In the genomic region with DNA sequence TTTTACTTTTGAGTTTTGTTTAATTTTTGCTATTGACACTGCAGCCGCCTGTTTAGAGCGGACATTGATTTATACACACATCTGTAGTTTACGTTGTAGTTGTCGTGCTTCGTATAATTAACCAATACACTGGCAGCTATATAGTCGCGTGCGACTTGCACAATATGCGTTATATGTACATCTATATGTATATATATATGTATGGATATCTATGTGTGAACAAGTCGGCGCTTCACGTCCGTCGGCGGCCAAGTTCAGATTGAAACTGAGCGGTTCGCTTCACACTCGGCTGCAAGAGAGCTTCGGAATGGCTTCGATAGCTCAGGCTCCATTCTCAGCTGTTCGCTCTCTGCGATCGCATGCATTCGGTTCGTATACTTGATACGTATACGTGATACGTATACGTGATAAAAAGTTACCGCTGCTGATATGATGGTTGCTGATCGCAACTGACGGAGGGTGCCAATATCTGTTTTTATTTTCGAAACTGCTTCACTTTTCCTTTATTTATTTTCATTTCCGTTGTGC, we compare ENCODE assay signal across 2 fruit fly cellular contexts.
TF ChIP-seq lines count a peak whose summit lies in the region.

No protein-coding gene starts in this region.

TF ChIP-seq in whole organism, embryonic, 481 proteins besides CTCF, POLR2A, EP300 and RAD21 (continued from another document and continues in another):
- no peak for TF ChIP-seq wek (GFP tag; optimal IDR thresholded peaks at IDR 0.05; lab: Kevin White, UChicago)
- no peak for TF ChIP-seq psq (GFP tag; optimal IDR thresholded peaks at IDR 0.05; lab: Kevin White, UChicago)
- peak; percentile 73 for TF ChIP-seq cwo (GFP tag; optimal IDR thresholded peaks at IDR 0.05; lab: Kevin White, UChicago)
- TF ChIP-seq CG4404 (GFP tag; IDR thresholded peaks at IDR 0.05; lab: Robert Waterston, UW) = no peak
- no peak for TF ChIP-seq Stat92E (GFP tag; optimal IDR thresholded peaks at IDR 0.05; lab: Kevin White, UChicago)
- peak; percentile 38 for TF ChIP-seq CG15269 (tag; optimal IDR thresholded peaks at IDR 0.05; lab: Kevin White, UChicago)
- peak; percentile 46 for TF ChIP-seq abd-A (tag; optimal IDR thresholded peaks at IDR 0.05; lab: Kevin White, UChicago)
- TF ChIP-seq az2 (GFP tag; optimal IDR thresholded peaks at IDR 0.05; lab: Kevin White, UChicago) = no peak
- no peak for TF ChIP-seq Scr (GFP tag; IDR thresholded peaks at IDR 0.05; lab: Robert Waterston, UW; ENCODE audit: partially characterized antibody)
- no peak; the same call in 2 of the 3 replicates for TF ChIP-seq H15 (GFP tag; IDR thresholded peaks at IDR 0.05; lab: Robert Waterston, UW)
- peak; percentile 40 for TF ChIP-seq CG5180 (GFP tag; optimal IDR thresholded peaks at IDR 0.05; lab: Kevin White, UChicago)
- TF ChIP-seq CG31441 (GFP tag; IDR thresholded peaks at IDR 0.05; lab: Robert Waterston, UW) = no peak
- TF ChIP-seq Camta (GFP tag; optimal IDR thresholded peaks at IDR 0.05; lab: Kevin White, UChicago) = no peak
- TF ChIP-seq sna (GFP tag; IDR thresholded peaks at IDR 0.05; lab: Robert Waterston, UW; ENCODE audit: partially characterized antibody) = peak; percentile 48; the same call in 1 of the 2 replicates
- TF ChIP-seq vfl (GFP tag; optimal IDR thresholded peaks at IDR 0.05; lab: Kevin White, UChicago) = no peak
- peak; percentile 83 for TF ChIP-seq nom (GFP tag; optimal IDR thresholded peaks at IDR 0.05; lab: Kevin White, UChicago)
- no peak for TF ChIP-seq kni (GFP tag; optimal IDR thresholded peaks at IDR 0.05; lab: Kevin White, UChicago)
- TF ChIP-seq E2f2 (GFP tag; IDR thresholded peaks at IDR 0.05; lab: Robert Waterston, UW) = no peak
- TF ChIP-seq HmgZ (tag; optimal IDR thresholded peaks at IDR 0.05; lab: Kevin White, UChicago) = peak; percentile 21
- TF ChIP-seq otp (GFP tag; IDR thresholded peaks at IDR 0.05; lab: Robert Waterston, UW) = peak; percentile 40; the same call in 1 of the 3 replicates
- no peak for TF ChIP-seq D19B (GFP tag; optimal IDR thresholded peaks at IDR 0.05; lab: Kevin White, UChicago)
- TF ChIP-seq maf-S (GFP tag; optimal IDR thresholded peaks at IDR 0.05; lab: Kevin White, UChicago) = no peak
- no peak for TF ChIP-seq crp (GFP tag; optimal IDR thresholded peaks at IDR 0.05; lab: Kevin White, UChicago)
- no peak for TF ChIP-seq Abd-B (GFP tag; optimal IDR thresholded peaks at IDR 0.05; lab: Kevin White, UChicago)
- TF ChIP-seq run (tag; optimal IDR thresholded peaks at IDR 0.05; lab: Kevin White, UChicago) = no peak
- TF ChIP-seq row (GFP tag; IDR thresholded peaks at IDR 0.05; lab: Robert Waterston, UW) = no peak
- no peak for TF ChIP-seq Dref (GFP tag; IDR thresholded peaks at IDR 0.05; lab: Robert Waterston, UW)
- TF ChIP-seq Eip74EF (GFP tag; optimal IDR thresholded peaks at IDR 0.05; lab: Kevin White, UChicago) = peak in 1 of 2 experiments; percentile 41
- TF ChIP-seq CG16813 (GFP tag; IDR thresholded peaks at IDR 0.05; lab: Robert Waterston, UW; ENCODE audit: partially characterized antibody) = no peak
- TF ChIP-seq zen2 (GFP tag; IDR thresholded peaks at IDR 0.05; lab: Robert Waterston, UW; ENCODE audit: partially characterized antibody) = 0 out of 3 replicates have a peak, but pooled peaks have one; percentile 45
- peak; percentile 73 for TF ChIP-seq CG10543 (GFP tag; optimal IDR thresholded peaks at IDR 0.05; lab: Kevin White, UChicago)
- TF ChIP-seq Kr (GFP tag; optimal IDR thresholded peaks at IDR 0.05; lab: Kevin White, UChicago) = no peak
- TF ChIP-seq CG1792 (GFP tag; optimal IDR thresholded peaks at IDR 0.05; lab: Kevin White, UChicago) = no peak
- TF ChIP-seq bcd (GFP tag; optimal IDR thresholded peaks at IDR 0.05; lab: Kevin White, UChicago) = no peak
- no peak for TF ChIP-seq Bdp1 (GFP tag; optimal IDR thresholded peaks at IDR 0.05; lab: Kevin White, UChicago)
- no peak for TF ChIP-seq CG6254 (GFP tag; optimal IDR thresholded peaks at IDR 0.05; lab: Kevin White, UChicago)
- 0 out of 2 replicates have a peak, but pooled peaks have one; percentile 25 for TF ChIP-seq Taf1 (GFP tag; IDR thresholded peaks at IDR 0.05; lab: Robert Waterston, UW)
- no peak for TF ChIP-seq CG18262 (tag; optimal IDR thresholded peaks at IDR 0.05; lab: Kevin White, UChicago)
- no peak for TF ChIP-seq inv (GFP tag; IDR thresholded peaks at IDR 0.05; lab: Robert Waterston, UW; ENCODE audit: partially characterized antibody)
- peak; percentile 95 for TF ChIP-seq Deaf1 (tag; optimal IDR thresholded peaks at IDR 0.05; lab: Kevin White, UChicago)
- no peak for TF ChIP-seq sqz (GFP tag; optimal IDR thresholded peaks at IDR 0.05; lab: Kevin White, UChicago)
- no peak for TF ChIP-seq gsb-n (tag; optimal IDR thresholded peaks at IDR 0.05; lab: Kevin White, UChicago)
- TF ChIP-seq CG14050 (GFP tag; IDR thresholded peaks at IDR 0.05; lab: Robert Waterston, UW) = no peak
- peak; percentile 75 for TF ChIP-seq vvl (GFP tag; IDR thresholded peaks at IDR 0.05; lab: Robert Waterston, UW)
- TF ChIP-seq CG4328 (GFP tag; optimal IDR thresholded peaks at IDR 0.05; lab: Kevin White, UChicago) = no peak
- TF ChIP-seq Awh (GFP tag; IDR thresholded peaks at IDR 0.05; lab: Robert Waterston, UW) = no peak
- no peak for TF ChIP-seq CG6683 (GFP tag; optimal IDR thresholded peaks at IDR 0.05; lab: Kevin White, UChicago)
- no peak for TF ChIP-seq CG4424 (GFP tag; optimal IDR thresholded peaks at IDR 0.05; lab: Kevin White, UChicago)
- TF ChIP-seq Ada2b (GFP tag; IDR thresholded peaks at IDR 0.05; lab: Robert Waterston, UW) = 0 out of 2 replicates have a peak, but pooled peaks have one; percentile 10
- TF ChIP-seq CG2875 (GFP tag; optimal IDR thresholded peaks at IDR 0.05; lab: Kevin White, UChicago) = peak; percentile 32
- no peak for TF ChIP-seq ssp (GFP tag; IDR thresholded peaks at IDR 0.05; lab: Robert Waterston, UW)
- peak; percentile 10 for TF ChIP-seq Meics (GFP tag; optimal IDR thresholded peaks at IDR 0.05; lab: Kevin White, UChicago)
- TF ChIP-seq Sin3A (optimal IDR thresholded peaks at IDR 0.05; lab: Kevin White, UChicago) = no peak
- no peak for TF ChIP-seq CG18619 (GFP tag; optimal IDR thresholded peaks at IDR 0.05; lab: Kevin White, UChicago)
- TF ChIP-seq CG11093 (GFP tag; IDR thresholded peaks at IDR 0.05; lab: Robert Waterston, UW) = 0 out of 3 replicates have a peak, but pooled peaks have one; percentile 12
- no peak for TF ChIP-seq fd64A (GFP tag; optimal IDR thresholded peaks at IDR 0.05; lab: Kevin White, UChicago)
- TF ChIP-seq klu (GFP tag; IDR thresholded peaks at IDR 0.05; lab: Robert Waterston, UW) = no peak
- peak; percentile 98 for TF ChIP-seq chinmo (GFP tag; IDR thresholded peaks at IDR 0.05; lab: Robert Waterston, UW; ENCODE audit: partially characterized antibody)
- peak in 1 of 2 experiments; percentile 53 for TF ChIP-seq Pdp1 (GFP tag; optimal IDR thresholded peaks at IDR 0.05; lab: Kevin White, UChicago)
- no peak for TF ChIP-seq aop (GFP tag; IDR thresholded peaks at IDR 0.05; lab: Robert Waterston, UW)
- TF ChIP-seq btn (GFP tag; optimal IDR thresholded peaks at IDR 0.05; lab: Kevin White, UChicago) = no peak
- peak; percentile 36 for TF ChIP-seq caup (GFP tag; optimal IDR thresholded peaks at IDR 0.05; lab: Kevin White, UChicago; ENCODE audit: severe bottlenecking)

TF ChIP-seq in whole organism, prepupa, 60 proteins besides CTCF, POLR2A, EP300 and RAD21 (continued from another document):
- TF ChIP-seq cyc (GFP tag; optimal IDR thresholded peaks at IDR 0.05; lab: Kevin White, UChicago) (no peak), Sox102F (GFP tag; optimal IDR thresholded peaks at IDR 0.05; lab: Kevin White, UChicago) (peak; percentile 39), Ets96B (tag; optimal IDR thresholded peaks at IDR 0.05; lab: Kevin White, UChicago) (peak; percentile 32), dac (GFP tag; optimal IDR thresholded peaks at IDR 0.05; lab: Kevin White, UChicago) (no peak), CG6854 (GFP tag; optimal IDR thresholded peaks at IDR 0.05; lab: Kevin White, UChicago) (peak; percentile 25), vri (GFP tag; optimal IDR thresholded peaks at IDR 0.05; lab: Kevin White, UChicago) (peak; percentile 63), Met (GFP tag; optimal IDR thresholded peaks at IDR 0.05; lab: Kevin White, UChicago) (peak; percentile 2), CG8632 (GFP tag; optimal IDR thresholded peaks at IDR 0.05; lab: Kevin White, UChicago) (no peak), esn (GFP tag; optimal IDR thresholded peaks at IDR 0.05; lab: Kevin White, UChicago) (peak; percentile 11)
